Worm (Caenorhabditis elegans): Measurements from ENCODE around the gene ints-6.

DNA sequence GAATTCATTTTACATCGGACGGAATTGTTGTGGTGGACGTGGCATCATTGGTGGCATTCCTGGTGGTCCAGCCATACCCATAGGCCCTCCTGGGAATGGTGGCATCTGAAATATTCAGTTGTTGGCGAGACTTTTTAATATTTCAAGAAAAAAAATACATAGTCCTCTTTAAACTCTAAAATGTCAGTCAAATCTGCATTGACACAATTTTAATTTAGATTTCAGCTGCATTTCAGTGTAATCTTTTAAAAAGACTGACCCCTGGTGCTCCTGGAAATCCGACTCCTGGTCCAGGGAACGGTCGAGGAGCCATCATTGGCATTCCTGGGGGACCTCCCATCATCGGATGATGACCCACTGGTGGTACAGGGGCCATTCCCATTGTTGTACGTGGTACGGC is 4.6 kb upstream of the ints-6 start:
- no peak for TF ChIP-seq klf-2 (GFP tag; conservative IDR thresholded peaks at IDR 0.05)
- TF ChIP-seq med-1 (GFP tag; optimal IDR thresholded peaks at IDR 0.05; ENCODE audit: insufficient read depth) = no peak
- no peak for TF ChIP-seq ref-1 (GFP tag; conservative IDR thresholded peaks at IDR 0.05)
- TF ChIP-seq tab-1 (GFP tag; IDR thresholded peaks at IDR 0.05) = no peak
- TF ChIP-seq ztf-29 (GFP tag; IDR thresholded peaks at IDR 0.05) = no peak
- no peak for TF ChIP-seq T22C8.4 (GFP tag; IDR thresholded peaks at IDR 0.05)
- no peak for TF ChIP-seq ztf-23 (GFP tag; IDR thresholded peaks at IDR 0.05)
- no peak for TF ChIP-seq flt-1 (GFP tag; IDR thresholded peaks at IDR 0.05)

Measured in whole organism, midembryonic.